Fruit fly (Drosophila melanogaster): ENCODE results near the gene CG43783.

CG43783 gene

dm6 chr3L:8920710-8921109, 33.4 kb downstream of the CG43783 start (continued):
- peak; percentile 90 for TF ChIP-seq CG6163 (GFP tag; IDR thresholded peaks at IDR 0.05)
- TF ChIP-seq CG10669 (GFP tag; optimal IDR thresholded peaks at IDR 0.05): peak; percentile 51
- no peak for TF ChIP-seq Blimp-1 (GFP tag; optimal IDR thresholded peaks at IDR 0.05)
- TF ChIP-seq CG11762 (GFP tag; optimal IDR thresholded peaks at IDR 0.05; ENCODE audit: insufficient read depth): peak; percentile 56
- peak; percentile 31 for TF ChIP-seq fd59A (GFP tag; optimal IDR thresholded peaks at IDR 0.05)
- TF ChIP-seq Hr4 (GFP tag; optimal IDR thresholded peaks at IDR 0.05): peak; percentile 95
- TF ChIP-seq Hr38 (GFP tag; optimal IDR thresholded peaks at IDR 0.05): peak; percentile 53
- peak; percentile 2 for TF ChIP-seq CG11902 (GFP tag; optimal IDR thresholded peaks at IDR 0.05)
- peak; percentile 90 for TF ChIP-seq CG6276 (GFP tag; optimal IDR thresholded peaks at IDR 0.05)
- peak; percentile 37 for TF ChIP-seq Ets96B (tag; optimal IDR thresholded peaks at IDR 0.05)
- no peak for TF ChIP-seq Sox102F (GFP tag; optimal IDR thresholded peaks at IDR 0.05)
- peak; percentile 92 for TF ChIP-seq CG32006 (GFP tag; optimal IDR thresholded peaks at IDR 0.05)
- TF ChIP-seq CG11294 (GFP tag; IDR thresholded peaks at IDR 0.05): peak; percentile 71; the same call in 1 of the 2 replicates
- peak; percentile 10 for TF ChIP-seq CG6808 (GFP tag; optimal IDR thresholded peaks at IDR 0.05)
- peak; percentile 63 for TF ChIP-seq Sox14 (GFP tag; optimal IDR thresholded peaks at IDR 0.05)
- TF ChIP-seq net (GFP tag; optimal IDR thresholded peaks at IDR 0.05): peak; percentile 77
- peak; percentile 43 for TF ChIP-seq CG34406 (GFP tag; optimal IDR thresholded peaks at IDR 0.05)
- peak; percentile 37 for TF ChIP-seq Sox15 (GFP tag; optimal IDR thresholded peaks at IDR 0.05)
- peak; percentile 80 for TF ChIP-seq dac (GFP tag; optimal IDR thresholded peaks at IDR 0.05)
- TF ChIP-seq svp (GFP tag): no peak

- TF ChIP-seq eg (GFP tag; IDR thresholded peaks at IDR 0.05) (no peak), topi (GFP tag; optimal IDR thresholded peaks at IDR 0.05) (no peak), CG32006 (GFP tag; optimal IDR thresholded peaks at IDR 0.05) (no peak), CG3919 (GFP tag; optimal IDR thresholded peaks at IDR 0.05) (no peak), fkh (GFP tag; optimal IDR thresholded peaks at IDR 0.05) (no peak), Met (GFP tag; optimal IDR thresholded peaks at IDR 0.05) (no peak), CG6808 (GFP tag; optimal IDR thresholded peaks at IDR 0.05) (no peak), CG34406 (GFP tag; optimal IDR thresholded peaks at IDR 0.05) (no peak), CG10631 (GFP tag; optimal IDR thresholded peaks at IDR 0.05) (no peak), CG8319 (GFP tag; optimal IDR thresholded peaks at IDR 0.05) (no peak), acj6 (GFP tag; optimal IDR thresholded peaks at IDR 0.05) (no peak), Sox15 (GFP tag; optimal IDR thresholded peaks at IDR 0.05) (no peak), Hr38 (GFP tag; optimal IDR thresholded peaks at IDR 0.05) (no peak), Lpt (GFP tag; optimal IDR thresholded peaks at IDR 0.05) (no peak), OdsH (GFP tag; optimal IDR thresholded peaks at IDR 0.05) (no peak), CG9139 (GFP tag; optimal IDR thresholded peaks at IDR 0.05) (no peak), Sox14 (GFP tag; optimal IDR thresholded peaks at IDR 0.05) (no peak), Hr39 (GFP tag; optimal IDR thresholded peaks at IDR 0.05) (no peak), net (GFP tag; optimal IDR thresholded peaks at IDR 0.05) (no peak)
Observed at dm6 chr3L:8919678-8920077, 34.4 kb downstream of the CG43783 start.

dm6 chr3L:8913537-8914108, 40.4 kb downstream of the CG43783 start:
- peak; percentile 30 for TF ChIP-seq CG6276 (GFP tag; optimal IDR thresholded peaks at IDR 0.05)
- TF ChIP-seq CG31627 (GFP tag; optimal IDR thresholded peaks at IDR 0.05): peak; percentile 69
- TF ChIP-seq cyc (GFP tag; optimal IDR thresholded peaks at IDR 0.05): peak; percentile 72
- peak; percentile 46 for TF ChIP-seq fd59A (GFP tag; optimal IDR thresholded peaks at IDR 0.05)
- peak; percentile 68 for TF ChIP-seq CG8632 (GFP tag; optimal IDR thresholded peaks at IDR 0.05)
- TF ChIP-seq net (GFP tag; optimal IDR thresholded peaks at IDR 0.05): peak; percentile 69
- no peak for TF ChIP-seq CG11294 (GFP tag; IDR thresholded peaks at IDR 0.05)
- peak; percentile 85 for TF ChIP-seq Smox (GFP tag; optimal IDR thresholded peaks at IDR 0.05)
- TF ChIP-seq CG4318 (GFP tag; optimal IDR thresholded peaks at IDR 0.05): peak; percentile 39
- TF ChIP-seq CG6854 (GFP tag; optimal IDR thresholded peaks at IDR 0.05): peak; percentile 10
- peak; percentile 95 for TF ChIP-seq Eip78C (GFP tag)
- TF ChIP-seq pdm3 (GFP tag; optimal IDR thresholded peaks at IDR 0.05): peak; percentile 74
- peak; percentile 78 for TF ChIP-seq CG10631 (GFP tag; optimal IDR thresholded peaks at IDR 0.05)
- TF ChIP-seq lz (GFP tag; optimal IDR thresholded peaks at IDR 0.05): peak; percentile 84
- peak; percentile 61 for TF ChIP-seq Ets96B (tag; optimal IDR thresholded peaks at IDR 0.05)
- peak; percentile 71 for TF ChIP-seq acj6 (GFP tag; optimal IDR thresholded peaks at IDR 0.05)
- TF ChIP-seq fkh (GFP tag; optimal IDR thresholded peaks at IDR 0.05): no peak
- TF ChIP-seq Eip93F (GFP tag; optimal IDR thresholded peaks at IDR 0.05): peak; percentile 12
- peak; percentile 34 to 43 for TF ChIP-seq ss (GFP tag; optimal IDR thresholded peaks at IDR 0.05)
- peak; percentile 57 for TF ChIP-seq CG15336 (GFP tag; IDR thresholded peaks at IDR 0.05)
- peak; percentile 27 for TF ChIP-seq fd85E (GFP tag; optimal IDR thresholded peaks at IDR 0.05)
- TF ChIP-seq eg (GFP tag; IDR thresholded peaks at IDR 0.05): 0 out of 3 replicates have a peak, but pooled peaks have one; percentile 11
- peak; percentile 87 for TF ChIP-seq Eip75B (GFP tag; optimal IDR thresholded peaks at IDR 0.05)
- TF ChIP-seq CG9139 (GFP tag; optimal IDR thresholded peaks at IDR 0.05): peak; percentile 40
- TF ChIP-seq vri (GFP tag; optimal IDR thresholded peaks at IDR 0.05): peak; percentile 26
- TF ChIP-seq CG11762 (GFP tag; optimal IDR thresholded peaks at IDR 0.05; ENCODE audit: insufficient read depth): peak; percentile 26

All from whole organism, prepupa.